Worm (Caenorhabditis elegans) whole organism, L1 larva: Measurements from ENCODE around the gene sec-6.

Experiments
- C16A3.4 ChIP-seq: fragments of 150-350 bp; optimal IDR thresholded peaks from 2 replicates; lab custom pipeline; 2014; ENCODE audit warnings: missing biosample characterization, missing genetic modification characterization
- F16B12.6 ChIP-seq: fragments of 150-350 bp; optimal IDR thresholded peaks from 2 replicates; lab custom pipeline; 2014; ENCODE audit warnings: missing biosample characterization, missing genetic modification characterization
- Y116A8C.19 ChIP-seq: sonication (generic microtip); optimal IDR thresholded peaks from 2 replicates; lab custom pipeline; 2016; ENCODE audit warnings: missing compliant biosample characterization, missing genetic modification characterization, borderline replicate concordance
- aha-1 ChIP-seq: fragments of 150-350 bp; optimal IDR thresholded peaks from 2 replicates; lab custom pipeline; 2014; ENCODE audit warnings: missing biosample characterization, missing genetic modification characterization
- alr-1 ChIP-seq: fragments of 200-800 bp; sonication (Bioruptor generic); optimal IDR thresholded peaks from 2 replicates; lab custom pipeline; 2018; ENCODE audit warnings: borderline replicate concordance, mild to moderate bottlenecking, missing genetic modification characterization, missing compliant biosample characterization
- aly-2 ChIP-seq: fragments of 150-350 bp; optimal IDR thresholded peaks from 2 replicates; lab custom pipeline; 2014; ENCODE audit warnings: missing biosample characterization, missing genetic modification characterization
- ama-1 ChIP-seq: fragments of 150-350 bp; optimal IDR thresholded peaks from 2 replicates; lab custom pipeline; 2014
- ceh-8 ChIP-seq: fragments of 200-800 bp; sonication (Bioruptor generic); optimal IDR thresholded peaks from 2 replicates; lab custom pipeline; 2018; ENCODE audit warnings: mild to moderate bottlenecking, missing genetic modification characterization, moderate library complexity, missing compliant biosample characterization
- ceh-88 ChIP-seq: fragments of 200-800 bp; sonication (Bioruptor generic); IDR thresholded peaks from 2 replicates; pipeline ENCODE4 v1.3.6; 2022; ENCODE audit warnings: missing genetic modification characterization, missing compliant biosample characterization
- dpl-1 ChIP-seq, 3 experiments: fragments of 150-350 bp in 2 of 3; sonication (generic microtip) in 1 of 3; optimal IDR thresholded peaks; 2 replicates each; lab custom pipeline; 2014 to 2017; ENCODE audit warnings: missing biosample characterization in 3 of 3, missing genetic modification characterization in 3 of 3, missing genetic modification reagents in 3 of 3
- efl-1 ChIP-seq, 4 experiments: fragments of 150-350 bp; optimal IDR thresholded peaks in 3 of 4; peaks in 1 of 4; 1 replicate in 1 of 4; 2 replicates in 3 of 4; lab custom pipeline; 2014; ENCODE audit warnings: missing biosample characterization in 2 of 4, missing genetic modification characterization in 2 of 4, missing genetic modification reagents in 2 of 4
- efl-3 ChIP-seq: fragments of 200-800 bp; sonication (Bioruptor generic); optimal IDR thresholded peaks from 2 replicates; lab custom pipeline; 2018; ENCODE audit warnings: mild to moderate bottlenecking, missing genetic modification characterization, missing compliant biosample characterization
- elt-3 ChIP-seq, 6 experiments: fragments of 150-350 bp in 1 of 6; sonication (generic microtip); optimal IDR thresholded peaks; 2 replicates each; lab custom pipeline; 2017 to 2018; ENCODE audit warnings: missing biosample characterization in 6 of 6, missing genetic modification characterization in 6 of 6, inconsistent platforms in 1 of 6
- ets-5 ChIP-seq: fragments of 200-800 bp; sonication (Bioruptor generic); IDR thresholded peaks from 2 replicates; pipeline ENCODE4 v1.3.6; 2022; ENCODE audit warnings: missing genetic modification characterization, missing compliant biosample characterization
- fkh-10 ChIP-seq: sonication (generic microtip); optimal IDR thresholded peaks from 2 replicates; lab custom pipeline; 2017; ENCODE audit warnings: missing biosample characterization, missing genetic modification reagents, missing genetic modification characterization
- fkh-4 ChIP-seq: sonication (generic microtip); optimal IDR thresholded peaks from 2 replicates; lab custom pipeline; 2016; ENCODE audit warnings: missing compliant biosample characterization, missing genetic modification characterization, borderline replicate concordance
- hlh-17 ChIP-seq: fragments of 200-800 bp; sonication (Bioruptor generic); optimal IDR thresholded peaks from 2 replicates; lab custom pipeline; 2018; ENCODE audit warnings: missing genetic modification characterization, mild to moderate bottlenecking, missing compliant biosample characterization, moderate library complexity, borderline replicate concordance
- hlh-4 ChIP-seq: sonication (generic microtip); optimal IDR thresholded peaks from 2 replicates; lab custom pipeline; 2016; ENCODE audit warnings: mild to moderate bottlenecking, missing genetic modification characterization, missing compliant biosample characterization
- hpl-2 ChIP-seq: fragments of 150-350 bp; optimal IDR thresholded peaks from 2 replicates; lab custom pipeline; 2014; ENCODE audit warnings: missing biosample characterization, missing genetic modification reagents, missing genetic modification characterization
- irx-1 ChIP-seq: sonication (generic microtip); optimal IDR thresholded peaks from 2 replicates; lab custom pipeline; 2016; ENCODE audit warnings: missing genetic modification characterization, missing compliant biosample characterization
- isw-1 ChIP-seq: fragments of 200-800 bp; sonication (Bioruptor generic); IDR thresholded peaks from 2 replicates; pipeline ENCODE4 v1.3.6; 2022; ENCODE audit warnings: missing genetic modification characterization, missing compliant biosample characterization
- jun-1 ChIP-seq: fragments of 150-350 bp; optimal IDR thresholded peaks from 2 replicates; lab custom pipeline; 2014; ENCODE audit warnings: missing biosample characterization, missing genetic modification reagents, missing genetic modification characterization
- lin-14 ChIP-seq: fragments of 200-800 bp; sonication (Bioruptor generic); optimal IDR thresholded peaks from 2 replicates; lab custom pipeline; 2018; ENCODE audit warnings: mild to moderate bottlenecking, missing genetic modification characterization, moderate library complexity, missing compliant biosample characterization
- lin-35 ChIP-seq, 2 experiments: fragments of 150-350 bp; optimal IDR thresholded peaks; 2 replicates each; lab custom pipeline; 2014; ENCODE audit warnings: missing biosample characterization in 2 of 2, missing genetic modification characterization in 2 of 2, missing genetic modification reagents in 2 of 2
- lin-39 ChIP-seq: fragments of 150-350 bp; optimal IDR thresholded peaks from 2 replicates; lab custom pipeline; 2014; ENCODE audit warnings: missing biosample characterization, missing genetic modification reagents, missing genetic modification characterization
- mab-9 ChIP-seq: fragments of 200-800 bp; sonication (Bioruptor generic); IDR thresholded peaks from 2 replicates; pipeline ENCODE4 v1.3.6; 2022; ENCODE audit warnings: missing genetic modification reagents, missing genetic modification characterization, missing compliant biosample characterization
- mdl-1 ChIP-seq, 2 experiments: fragments of 150-350 bp; optimal IDR thresholded peaks; 2 replicates each; lab custom pipeline; 2014 to 2017; ENCODE audit warnings: missing biosample characterization in 2 of 2, missing genetic modification characterization in 2 of 2, inconsistent platforms in 1 of 2
- mep-1 ChIP-seq: fragments of 150-350 bp; optimal IDR thresholded peaks from 2 replicates; lab custom pipeline; 2014; ENCODE audit warnings: missing biosample characterization, missing genetic modification characterization
- nhr-11 ChIP-seq: fragments of 150-350 bp; optimal IDR thresholded peaks from 2 replicates; lab custom pipeline; 2014; ENCODE audit warnings: missing biosample characterization, missing genetic modification characterization
- nhr-12 ChIP-seq: sonication (generic microtip); optimal IDR thresholded peaks from 2 replicates; lab custom pipeline; 2017; ENCODE audit warnings: missing biosample characterization, missing genetic modification characterization
- nhr-19 ChIP-seq: fragments of 200-800 bp; sonication (Bioruptor generic); conservative IDR thresholded peaks from 2 replicates; pipeline ENCODE4 v1.3.6; 2022; ENCODE audit warnings: missing genetic modification characterization, missing compliant biosample characterization
- nhr-237 ChIP-seq: fragments of 150-350 bp; optimal IDR thresholded peaks from 2 replicates; lab custom pipeline; 2014; ENCODE audit warnings: missing biosample characterization, missing genetic modification characterization
- nhr-28 ChIP-seq: fragments of 150-350 bp; optimal IDR thresholded peaks from 2 replicates; lab custom pipeline; 2014; ENCODE audit warnings: missing biosample characterization, missing genetic modification characterization
- nhr-71 ChIP-seq: sonication (generic microtip); optimal IDR thresholded peaks from 2 replicates; lab custom pipeline; 2016; ENCODE audit warnings: mild to moderate bottlenecking, missing genetic modification characterization, moderate library complexity, missing compliant biosample characterization
- nhr-76 ChIP-seq: sonication (generic microtip); optimal IDR thresholded peaks from 2 replicates; lab custom pipeline; 2017; ENCODE audit warnings: missing biosample characterization, missing genetic modification characterization
- nhr-77 ChIP-seq: fragments of 150-350 bp; optimal IDR thresholded peaks from 2 replicates; lab custom pipeline; 2014; ENCODE audit warnings: missing biosample characterization, missing genetic modification characterization
- nhr-85 ChIP-seq: sonication (generic microtip); peaks from one replicate; lab custom pipeline; 2016; ENCODE audit warnings: missing genetic modification characterization, inconsistent platforms, missing compliant biosample characterization
- nhr-90 ChIP-seq: sonication (generic microtip); optimal IDR thresholded peaks from 2 replicates; lab custom pipeline; 2016; ENCODE audit warnings: mild to moderate bottlenecking, missing genetic modification characterization, missing compliant biosample characterization; ENCODE audit not compliant: poor library complexity
- pag-3 ChIP-seq: sonication (generic microtip); optimal IDR thresholded peaks from 2 replicates; lab custom pipeline; 2017; ENCODE audit warnings: missing genetic modification characterization, mild to moderate bottlenecking, missing compliant biosample characterization, antibody characterized with exemption, borderline replicate concordance; ENCODE audit not compliant: insufficient read depth
- pax-3 ChIP-seq: fragments of 200-800 bp; sonication (Bioruptor generic); optimal IDR thresholded peaks from 2 replicates; lab custom pipeline; 2018; ENCODE audit warnings: mild to moderate bottlenecking, missing genetic modification characterization, moderate library complexity, missing compliant biosample characterization
- rnt-1 ChIP-seq: sonication (generic microtip); optimal IDR thresholded peaks from 2 replicates; lab custom pipeline; 2016; ENCODE audit warnings: mild to moderate bottlenecking, missing genetic modification characterization, moderate library complexity, missing compliant biosample characterization
- skn-1 ChIP-seq: fragments of 150-350 bp; optimal IDR thresholded peaks from 2 replicates; lab custom pipeline; 2014; ENCODE audit warnings: missing biosample characterization, missing genetic modification characterization
- snpc-4 ChIP-seq: fragments of 150-350 bp; optimal IDR thresholded peaks from 2 replicates; lab custom pipeline; 2014; ENCODE audit warnings: missing biosample characterization, missing genetic modification characterization
- snu-23 ChIP-seq: sonication (generic microtip); optimal IDR thresholded peaks from 2 replicates; lab custom pipeline; 2016; ENCODE audit warnings: missing genetic modification characterization, missing compliant biosample characterization
- sox-4 ChIP-seq: sonication (generic microtip); optimal IDR thresholded peaks from 2 replicates; lab custom pipeline; 2016; ENCODE audit warnings: missing genetic modification characterization, missing compliant biosample characterization
- sptf-1 ChIP-seq: fragments of 150-350 bp; optimal IDR thresholded peaks from 2 replicates; lab custom pipeline; 2014; ENCODE audit warnings: missing biosample characterization, missing genetic modification characterization
- tlp-1 ChIP-seq: fragments of 150-350 bp; optimal IDR thresholded peaks from 2 replicates; lab custom pipeline; 2014; ENCODE audit warnings: missing biosample characterization, missing genetic modification characterization
- unc-130 ChIP-seq: fragments of 150-350 bp; optimal IDR thresholded peaks from 2 replicates; lab custom pipeline; 2017; ENCODE audit warnings: missing biosample characterization, missing genetic modification characterization, inconsistent platforms
- unc-86 ChIP-seq: sonication (generic microtip); optimal IDR thresholded peaks from 2 replicates; lab custom pipeline; 2016; ENCODE audit warnings: missing genetic modification characterization, missing compliant biosample characterization
- unc-98 ChIP-seq: fragments of 200-800 bp; sonication (Bioruptor generic); IDR thresholded peaks from 2 replicates; pipeline ENCODE4 v1.3.6; 2022; ENCODE audit warnings: missing genetic modification characterization, missing compliant biosample characterization
- vab-15 ChIP-seq: sonication (generic microtip); optimal IDR thresholded peaks from 2 replicates; lab custom pipeline; 2017; ENCODE audit warnings: missing genotype, mild to moderate bottlenecking, missing genetic modification characterization, missing compliant biosample characterization
- zag-1 ChIP-seq: fragments of 150-350 bp; optimal IDR thresholded peaks from 2 replicates; lab custom pipeline; 2014; ENCODE audit warnings: missing biosample characterization, missing genetic modification characterization
- zip-4 ChIP-seq: fragments of 200-800 bp; sonication (Bioruptor generic); optimal IDR thresholded peaks from 2 replicates; lab custom pipeline; 2018; ENCODE audit warnings: mild to moderate bottlenecking, missing genetic modification characterization, moderate library complexity, missing compliant biosample characterization

Gene sec-6

ce11 chrII:5379614-5380077 is 20.3 kb downstream of the sec-6 start, which contains the start of gene pkc-3 (continued):
- TF ChIP-seq nhr-19 (GFP tag; lab: Robert Waterston, UW) (peak; percentile 56), nhr-76 (tag; lab: Kevin White, UChicago) (no peak), jun-1 (tag; lab: Kevin White, UChicago) (peak; percentile 20), unc-130 (tag; lab: Kevin White, UChicago) (no peak), alr-1 (tag; lab: Kevin White, UChicago) (no peak), C16A3.4 (peak; percentile 60), snpc-4 (no peak), sptf-1 (no peak), nhr-77 (tag; lab: Kevin White, UChicago) (peak; percentile 79), ceh-8 (GFP tag; lab: Kevin White, UChicago) (no peak), lin-14 (peak; percentile 83), nhr-71 (tag; lab: Kevin White, UChicago) (peak; percentile 71), skn-1 (tag; lab: Kevin White, UChicago) (peak; percentile 51), Y116A8C.19 (tag; lab: Kevin White, UChicago) (no peak), hpl-2 (GFP tag; lab: Kevin White, UChicago) (peak; percentile 67), mdl-1 (tag; optimal IDR thresholded peaks at IDR 0.05; lab: Kevin White, UChicago) (peak in 1 of 2 experiments; percentile 36), F16B12.6 (tag; lab: Kevin White, UChicago) (no peak), unc-86 (tag; lab: Kevin White, UChicago) (no peak), sox-4 (tag; lab: Kevin White, UChicago) (no peak), rnt-1 (peak; percentile 16), isw-1 (no peak), snu-23 (GFP tag; lab: Kevin White, UChicago) (peak; percentile 80), nhr-11 (tag; lab: Kevin White, UChicago) (no peak), mab-9 (no peak), vab-15 (tag; lab: Kevin White, UChicago) (no peak), lin-35 (GFP tag; optimal IDR thresholded peaks at IDR 0.05; lab: Kevin White, UChicago) (peak; percentile 25 to 81), hlh-4 (no peak), unc-98 (GFP tag; lab: Robert Waterston, UW) (no peak), nhr-237 (no peak), dpl-1 (GFP tag; optimal IDR thresholded peaks at IDR 0.05; lab: Kevin White, UChicago) (peak in 2 of 3 experiments; percentile 47 to 50), nhr-85 (tag; lab: Kevin White, UChicago) (peak; percentile 81), efl-3 (GFP tag; lab: Kevin White, UChicago) (no peak), ets-5 (GFP tag; lab: Robert Waterston, UW) (no peak), irx-1 (peak; percentile 29), nhr-12 (no peak), aha-1 (tag; lab: Kevin White, UChicago) (no peak), hlh-17 (GFP tag; lab: Kevin White, UChicago) (no peak), nhr-90 (tag; lab: Kevin White, UChicago) (peak; percentile 77), fkh-4 (tag; lab: Kevin White, UChicago) (no peak), elt-3 (tag; optimal IDR thresholded peaks at IDR 0.05; lab: Kevin White, UChicago) (peak in 3 of 6 experiments; percentile 6 to 74 (median 66)), zip-4 (GFP tag; lab: Kevin White, UChicago) (peak; percentile 18), ama-1 (lab: Kevin White, UChicago) (peak; percentile 91), efl-1 (optimal IDR thresholded peaks at IDR 0.05; lab: Kevin White, UChicago) (peak; percentile 53 to 54), efl-1 (GFP tag; optimal IDR thresholded peaks at IDR 0.05 in 1 of 2; lab: Kevin White, UChicago) (peak; percentile 21 to 95), lin-39 (tag; lab: Kevin White, UChicago) (no peak), fkh-10 (GFP tag; lab: Kevin White, UChicago) (no peak), pax-3 (tag; lab: Kevin White, UChicago) (no peak), ceh-88 (no peak), zag-1 (tag; lab: Kevin White, UChicago) (no peak), aly-2 (tag; lab: Kevin White, UChicago) (peak; percentile 11), mep-1 (peak; percentile 70), tlp-1 (no peak), pag-3 (tag; lab: Kevin White, UChicago) (no peak), nhr-28 (no peak)
